Fruit fly (Drosophila melanogaster) S2 (cell line): Measurements from ENCODE around the gene CG6574.
A peak's percentile ranks its signal among the peaks of the same experiment; 100 is the strongest.

Experiments used
- CG8478 ChIP-seq: fragments of >200 bp; optimal IDR thresholded peaks from 2 replicates; lab custom pipeline; 2018
- CTCF ChIP-seq, 2 experiments: fragments of >200 bp; optimal IDR thresholded peaks; 2 replicates each; lab custom pipeline; 2018

CG6574 gene

dm6 chr3R:10877808-10878207 is 15.0 kb upstream of the CG6574 start:
- no peak for TF ChIP-seq CTCF (optimal IDR thresholded peaks at IDR 0.05; lab: Kevin White, UChicago)

- no peak for TF ChIP-seq CG8478
- TF ChIP-seq CTCF (optimal IDR thresholded peaks at IDR 0.05; lab: Kevin White, UChicago), result no peak
Measured at dm6 chr3R:10875515-10876434, 13.0 kb upstream of the CG6574 start, which contains the start of gene Sodh2. Sodh2 (plus strand) TSS chr3R:10876384.

- TF ChIP-seq CTCF (optimal IDR thresholded peaks at IDR 0.05; lab: Kevin White, UChicago) (no peak), CG8478 (no peak)
Measured at dm6 chr3R:10872820-10873219, 10.0 kb upstream of the CG6574 start, which contains the start of gene CG4596. CG4596 (plus strand) TSS chr3R:10873038.

dm6 chr3R:10872148-10872783 is 9.5 kb upstream of the CG6574 start, which contains the start of gene Fdh:
Fdh (minus strand) TSS chr3R:10872381.
- TF ChIP-seq CTCF (optimal IDR thresholded peaks at IDR 0.05; lab: Kevin White, UChicago), result no peak
- no peak for TF ChIP-seq CG8478

dm6 chr3R:10870561-10870960 is 7.8 kb upstream of the CG6574 start:
- TF ChIP-seq CTCF (optimal IDR thresholded peaks at IDR 0.05; lab: Kevin White, UChicago) (no peak), CG8478 (no peak)

dm6 chr3R:10868427-10868962 is 5.7 kb upstream of the CG6574 start, which contains the start of the genes SelR and Tsp86D:
SelR (minus strand) TSS chr3R:10868642.
Tsp86D (plus strand) TSS chr3R:10868708.
- peak; percentile 42 to 44 for TF ChIP-seq CTCF (optimal IDR thresholded peaks at IDR 0.05; lab: Kevin White, UChicago)
- TF ChIP-seq CG8478, result no peak

- TF ChIP-seq CG8478 (no peak), CTCF (optimal IDR thresholded peaks at IDR 0.05; lab: Kevin White, UChicago) (no peak)
Measured at dm6 chr3R:10863956-10864355, 1.2 kb upstream of the CG6574 start.

- no peak for TF ChIP-seq CTCF (optimal IDR thresholded peaks at IDR 0.05; lab: Kevin White, UChicago)
- TF ChIP-seq CG8478, result no peak
Measured at dm6 chr3R:10863446-10863819, 645 bp upstream of the CG6574 start.

- TF ChIP-seq CTCF (optimal IDR thresholded peaks at IDR 0.05; lab: Kevin White, UChicago) (no peak), CG8478 (no peak)
Measured at dm6 chr3R:10859713-10860112, 3.1 kb downstream of the CG6574 start, which contains the start of gene CG14694. CG14694 (minus strand) TSS chr3R:10859813.

dm6 chr3R:10856618-10857017 is 6.2 kb downstream of the CG6574 start, which contains the start of gene CG4570:
CG4570 (plus strand) TSS chr3R:10856807.
- TF ChIP-seq CG8478, result no peak

- TF ChIP-seq CG8478, result no peak
- no peak for TF ChIP-seq CTCF (optimal IDR thresholded peaks at IDR 0.05; lab: Kevin White, UChicago)
Measured at dm6 chr3R:10854243-10854874, 8.4 kb downstream of the CG6574 start, which contains the start of the genes CG6567 and CG4511. CG6567 (minus strand) TSS chr3R:10854451. CG4511 (plus strand) TSS chr3R:10854501.

dm6 chr3R:10852232-10852774 is 10.5 kb downstream of the CG6574 start, which contains the start of gene CG4565:
CG4565 (plus strand) TSS chr3R:10852724.
- TF ChIP-seq CG8478, result no peak
- no peak for TF ChIP-seq CTCF (optimal IDR thresholded peaks at IDR 0.05; lab: Kevin White, UChicago)

- no peak for TF ChIP-seq CTCF (optimal IDR thresholded peaks at IDR 0.05; lab: Kevin White, UChicago)
- TF ChIP-seq CG8478, result no peak
Measured at dm6 chr3R:10850636-10851035, 12.2 kb downstream of the CG6574 start.

dm6 chr3R:10849515-10849973 is 13.2 kb downstream of the CG6574 start, which contains the start of gene CG42394:
CG42394 (plus strand) TSS chr3R:10849825.
- TF ChIP-seq CG8478 (no peak), CTCF (optimal IDR thresholded peaks at IDR 0.05; lab: Kevin White, UChicago) (no peak)
